Fruit fly (Drosophila melanogaster): ENCODE results near the gene sw.
"Not testable (repeated sequence)": the region's sequence is repeated elsewhere in the genome, so short reads cannot be mapped to it uniquely, and the experiment has no call there.

sw gene

dm6 chrX:20201833-20202232 is 34.3 kb downstream of the sw start, which contains the start of gene SdicA:
Gene SdicA, minus strand, starts transcription at chrX:20201933.
- TF ChIP-seq fd96Ca (GFP tag; IDR thresholded peaks at IDR 0.05); CG32121 (GFP tag; IDR thresholded peaks at IDR 0.05); Pif1B (GFP tag; optimal IDR thresholded peaks at IDR 0.05): not testable (repeated sequence)

- TF ChIP-seq CG4496 (GFP tag; IDR thresholded peaks at IDR 0.05); CG13204 (GFP tag; optimal IDR thresholded peaks at IDR 0.05); Ets98B (GFP tag; IDR thresholded peaks at IDR 0.05): not testable (repeated sequence)
Measured at dm6 chrX:20194127-20194526, 42.1 kb downstream of the sw start, which contains the start of gene Sdic3. Gene Sdic3, minus strand, starts transcription at chrX:20194227.

- not testable (repeated sequence) for TF ChIP-seq CG32121 (GFP tag; IDR thresholded peaks at IDR 0.05); gl (tag; optimal IDR thresholded peaks at IDR 0.05); Pif1B (GFP tag; optimal IDR thresholded peaks at IDR 0.05)
Measured at dm6 chrX:20186387-20186786, 49.8 kb downstream of the sw start, which contains the start of gene Sdic2. Gene Sdic2, minus strand, starts transcription at chrX:20186487.

dm6 chrX:20178538-20178937 is 57.6 kb downstream of the sw start, which contains the start of gene Sdic1:
Gene Sdic1, minus strand, starts transcription at chrX:20178638.
- TF ChIP-seq CG9948 (tag; optimal IDR thresholded peaks at IDR 0.05); CG14655 (GFP tag; optimal IDR thresholded peaks at IDR 0.05); CG8301 (tag; optimal IDR thresholded peaks at IDR 0.05): not testable (repeated sequence)
